Worm (Caenorhabditis elegans) whole organism, late embryonic: ENCODE measurements around the gene F13B9.2.
A peak's percentile ranks its signal among the peaks of the same experiment; 100 is the strongest.

Experiments
- C08G9.2 ChIP-seq: sonication (generic microtip); optimal IDR thresholded peaks from 2 replicates; lab custom pipeline; 2016; ENCODE audit warnings: mild to moderate bottlenecking, missing genetic modification characterization, moderate library complexity, missing compliant biosample characterization
- F13H6.1 ChIP-seq: sonication (generic microtip); optimal IDR thresholded peaks from 2 replicates; lab custom pipeline; 2016; ENCODE audit warnings: missing genetic modification characterization, missing compliant biosample characterization
- K09A11.1 ChIP-seq: sonication (generic microtip); optimal IDR thresholded peaks from 2 replicates; lab custom pipeline; 2017; ENCODE audit warnings: antibody characterized with exemption, mild to moderate bottlenecking, missing genetic modification characterization, missing compliant biosample characterization; ENCODE audit not compliant: insufficient read depth
- ahr-1 ChIP-seq: sonication (generic microtip); optimal IDR thresholded peaks from 2 replicates; lab custom pipeline; 2016; ENCODE audit warnings: missing genetic modification characterization, missing compliant biosample characterization
- ama-1 ChIP-seq: fragments of 150-350 bp; optimal IDR thresholded peaks from 2 replicates; lab custom pipeline; 2014
- ceh-18 ChIP-seq: sonication (generic microtip); optimal IDR thresholded peaks from 2 replicates; lab custom pipeline; 2016; ENCODE audit warnings: missing genetic modification characterization, missing compliant biosample characterization
- ceh-19 ChIP-seq: fragments of 200-800 bp; sonication (Bioruptor generic); optimal IDR thresholded peaks from 2 replicates; lab custom pipeline; 2018; ENCODE audit warnings: mild to moderate bottlenecking, missing genetic modification characterization, missing compliant biosample characterization
- ceh-22 ChIP-seq: sonication (generic microtip); optimal IDR thresholded peaks from 2 replicates; lab custom pipeline; 2017; ENCODE audit warnings: missing biosample characterization, missing genetic modification characterization
- ceh-30 ChIP-seq: fragments of 150-350 bp; optimal IDR thresholded peaks from 2 replicates; lab custom pipeline; 2014; ENCODE audit warnings: missing biosample characterization, missing genetic modification characterization
- ceh-34 ChIP-seq: sonication (generic microtip); optimal IDR thresholded peaks from 2 replicates; lab custom pipeline; 2016; ENCODE audit warnings: mild to moderate bottlenecking, missing genetic modification characterization, missing compliant biosample characterization
- ceh-6 ChIP-seq: fragments of 200-800 bp; sonication (Bioruptor generic); optimal IDR thresholded peaks from 2 replicates; lab custom pipeline; 2018; ENCODE audit warnings: mild to moderate bottlenecking, missing genetic modification characterization, missing compliant biosample characterization
- dve-1 ChIP-seq: sonication (generic microtip); optimal IDR thresholded peaks from 2 replicates; lab custom pipeline; 2017; ENCODE audit warnings: antibody characterized with exemption, mild to moderate bottlenecking, missing genetic modification characterization, missing compliant biosample characterization
- ets-4 ChIP-seq: sonication (generic microtip); optimal IDR thresholded peaks from 2 replicates; lab custom pipeline; 2016; ENCODE audit warnings: missing genetic modification characterization, missing compliant biosample characterization
- gmeb-2 ChIP-seq: sonication (generic microtip); optimal IDR thresholded peaks from 2 replicates; lab custom pipeline; 2016; ENCODE audit warnings: missing genetic modification characterization, inconsistent platforms, missing compliant biosample characterization
- hlh-15 ChIP-seq: sonication (generic microtip); optimal IDR thresholded peaks from 2 replicates; lab custom pipeline; 2016; ENCODE audit warnings: missing genetic modification characterization, missing compliant biosample characterization
- lim-6 ChIP-seq: sonication (generic microtip); optimal IDR thresholded peaks from 2 replicates; lab custom pipeline; 2016; ENCODE audit warnings: missing genetic modification characterization, missing compliant biosample characterization
- lin-11 ChIP-seq: fragments of 200-800 bp; sonication (Bioruptor generic); optimal IDR thresholded peaks from 2 replicates; lab custom pipeline; 2018; ENCODE audit warnings: mild to moderate bottlenecking, missing genetic modification characterization, missing compliant biosample characterization
- mec-3 ChIP-seq: sonication (generic microtip); optimal IDR thresholded peaks from 2 replicates; lab custom pipeline; 2016; ENCODE audit warnings: borderline replicate concordance, missing genetic modification characterization, missing compliant biosample characterization
- pax-1 ChIP-seq: fragments of 150-350 bp; optimal IDR thresholded peaks from 2 replicates; lab custom pipeline; 2014; ENCODE audit warnings: missing biosample characterization, missing genetic modification characterization
- pha-2 ChIP-seq: sonication (generic microtip); optimal IDR thresholded peaks from 2 replicates; lab custom pipeline; 2017; ENCODE audit warnings: mild to moderate bottlenecking, missing genetic modification characterization, missing compliant biosample characterization
- pqm-1 ChIP-seq: sonication (generic microtip); optimal IDR thresholded peaks from 2 replicates; lab custom pipeline; 2016; ENCODE audit warnings: missing genetic modification characterization, missing compliant biosample characterization
- pros-1 ChIP-seq: fragments of 150-350 bp; optimal IDR thresholded peaks from 2 replicates; lab custom pipeline; 2014; ENCODE audit warnings: missing biosample characterization, missing genetic modification reagents, missing genetic modification characterization
- ref-2 ChIP-seq: sonication (generic microtip); optimal IDR thresholded peaks from 2 replicates; lab custom pipeline; 2016; ENCODE audit warnings: missing genetic modification characterization, missing compliant biosample characterization
- sdc-2 ChIP-seq: sonication (generic microtip); optimal IDR thresholded peaks from 2 replicates; lab custom pipeline; 2016; ENCODE audit warnings: missing genotype, missing genetic modification characterization, missing compliant biosample characterization
- sox-2 ChIP-seq: fragments of 200-800 bp; sonication (Bioruptor generic); IDR thresholded peaks from 2 replicates; pipeline ENCODE4 v1.3.6; 2022; ENCODE audit warnings: missing genetic modification reagents, missing genetic modification characterization, missing compliant biosample characterization
- sox-4 ChIP-seq: sonication (generic microtip); optimal IDR thresholded peaks from 2 replicates; lab custom pipeline; 2017; ENCODE audit warnings: mild to moderate bottlenecking, missing genetic modification characterization, inconsistent platforms, missing compliant biosample characterization
- syd-9 ChIP-seq: sonication (generic microtip); optimal IDR thresholded peaks from 2 replicates; lab custom pipeline; 2016; ENCODE audit warnings: mild to moderate bottlenecking, missing genetic modification characterization, moderate library complexity, missing compliant biosample characterization
- unc-42 ChIP-seq: sonication (generic microtip); optimal IDR thresholded peaks from 2 replicates; lab custom pipeline; 2016; ENCODE audit warnings: missing genotype, missing genetic modification characterization, missing compliant biosample characterization
- unc-55 ChIP-seq: sonication (generic microtip); optimal IDR thresholded peaks from 2 replicates; lab custom pipeline; 2017; ENCODE audit warnings: missing biosample characterization, missing genetic modification reagents, missing genetic modification characterization
- unc-86 ChIP-seq: sonication (generic microtip); optimal IDR thresholded peaks from 2 replicates; lab custom pipeline; 2016; ENCODE audit warnings: missing genetic modification characterization, missing compliant biosample characterization

Gene F13B9.2

DNA sequence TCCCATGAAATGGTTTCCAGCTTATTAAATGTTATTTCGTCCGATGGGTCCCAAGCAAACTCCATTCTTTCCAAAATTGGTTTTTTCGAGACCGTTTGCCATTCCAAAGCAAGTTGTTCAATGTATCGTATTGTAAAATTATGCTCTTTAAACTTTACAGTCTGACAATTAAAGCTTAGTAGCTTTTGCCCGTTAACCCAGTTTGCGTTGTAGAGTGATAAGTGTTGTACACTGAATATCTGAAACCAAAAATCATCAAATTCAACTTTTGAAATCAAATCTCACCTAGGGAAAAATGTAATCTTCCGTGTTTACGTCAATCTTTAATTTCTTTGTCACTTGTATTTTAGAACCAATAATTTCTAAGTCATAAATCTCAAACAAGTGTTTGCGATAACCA lies 11.8 kb downstream of the F13B9.2 start:
- no peak for TF ChIP-seq K09A11.1
- no peak for TF ChIP-seq sdc-2 (tag; lab: Kevin White, UChicago)
- TF ChIP-seq unc-86 (tag; lab: Kevin White, UChicago), result no peak

DNA sequence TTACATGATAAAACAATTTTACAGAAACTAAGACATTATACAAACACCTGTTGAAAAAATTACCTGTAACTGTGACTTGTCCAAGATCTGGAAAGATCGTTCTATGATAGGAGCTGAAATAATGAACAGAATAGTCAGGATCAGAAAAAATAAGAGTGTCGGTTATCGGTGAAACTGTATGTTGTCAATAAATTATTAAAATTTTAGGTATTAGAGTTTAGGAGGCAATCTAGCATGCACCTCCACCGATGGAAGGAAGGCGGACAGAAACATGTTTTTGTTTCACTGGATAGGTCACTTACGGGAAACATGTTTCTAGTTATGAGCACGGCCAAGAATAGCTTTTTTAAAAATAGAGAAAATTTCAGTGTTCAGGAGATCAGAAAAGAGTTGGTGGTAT lies 14.1 kb downstream of the F13B9.2 start, which contains the start of gene ced-13:
Gene ced-13, minus strand, starts transcription at position 101 of the 400 bp plus-strand sequence.
- TF ChIP-seq sox-4 (tag; lab: Kevin White, UChicago) (no peak), K09A11.1 (no peak)

DNA sequence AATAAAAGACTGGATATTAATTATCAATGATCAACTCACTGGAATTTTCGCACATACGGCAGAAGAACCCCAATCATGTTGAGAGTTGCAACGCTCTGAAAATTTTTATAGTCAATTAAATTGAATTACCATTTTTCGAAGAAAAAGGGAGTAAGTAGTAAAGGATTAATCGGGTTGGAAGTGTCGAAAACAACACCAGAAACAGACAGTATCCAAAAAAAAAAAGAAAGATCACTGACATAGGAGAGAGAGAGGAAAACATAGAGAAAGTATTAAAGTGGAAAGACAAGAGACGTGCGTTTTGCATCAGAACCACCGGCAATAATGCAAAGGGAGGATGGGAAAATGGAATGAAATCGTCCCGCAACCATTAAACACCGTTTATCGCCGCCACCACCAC lies 16.8 kb downstream of the F13B9.2 start, which contains the start of gene inx-5:
Gene inx-5, minus strand, starts transcription at position 101 of the 400 bp plus-strand sequence.
- TF ChIP-seq sdc-2 (tag; lab: Kevin White, UChicago), result no peak

DNA sequence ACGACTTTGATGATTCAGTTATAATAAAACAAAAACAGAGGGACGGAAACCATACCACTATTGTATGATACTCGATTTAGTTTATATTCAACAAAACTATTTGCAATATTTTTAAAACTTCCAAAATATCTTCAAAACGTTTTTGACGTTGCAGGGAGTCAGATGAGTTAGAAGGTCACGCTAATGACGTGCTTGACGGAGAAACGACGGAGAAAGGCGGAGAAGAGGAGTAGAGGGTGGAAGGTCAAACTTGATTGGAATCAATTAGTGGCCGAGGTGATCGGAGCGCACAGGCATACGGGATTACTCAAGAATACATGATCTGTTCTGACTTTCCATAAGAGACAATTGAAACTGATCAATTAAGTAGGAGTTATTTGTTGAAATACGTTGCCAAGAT lies 17.3 kb downstream of the F13B9.2 start:
- TF ChIP-seq sox-2 (no peak), gmeb-2 (tag; lab: Kevin White, UChicago) (no peak), ama-1 (lab: Kevin White, UChicago) (no peak), F13H6.1 (tag; lab: Kevin White, UChicago) (no peak), hlh-15 (tag; lab: Kevin White, UChicago) (no peak), pax-1 (tag; lab: Kevin White, UChicago) (no peak), pqm-1 (no peak), ceh-18 (no peak), pha-2 (tag; lab: Kevin White, UChicago) (no peak), ets-4 (tag; lab: Kevin White, UChicago) (no peak), ahr-1 (no peak), syd-9 (tag; lab: Kevin White, UChicago) (no peak), lin-11 (no peak)

DNA sequence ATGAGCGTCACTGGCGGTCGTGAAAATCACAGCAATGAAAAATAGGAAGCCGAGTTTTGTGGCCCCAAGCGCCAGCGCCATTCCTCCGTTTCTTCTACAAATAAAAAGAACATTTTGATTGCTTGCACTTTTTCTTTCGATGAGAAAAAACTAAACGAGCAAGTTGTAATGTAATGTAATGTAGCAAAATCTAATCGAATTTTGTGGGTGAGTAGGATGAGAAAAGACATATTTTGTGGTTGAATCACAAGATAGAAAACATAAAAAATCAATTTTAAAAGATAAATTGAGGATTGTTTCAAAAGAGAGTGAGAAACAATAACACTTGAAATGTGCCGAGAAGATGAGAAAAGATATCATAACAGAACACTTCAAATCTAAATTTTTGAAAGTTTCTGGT lies 22.1 kb downstream of the F13B9.2 start, which contains the start of gene R09F10.5:
Gene R09F10.5, minus strand, starts transcription at position 101 of the 400 bp plus-strand sequence.
- no peak for TF ChIP-seq pros-1 (tag; lab: Kevin White, UChicago)
- TF ChIP-seq sox-2, result no peak
- no peak for TF ChIP-seq lin-11
- no peak for TF ChIP-seq unc-55 (GFP tag; lab: Kevin White, UChicago)
- no peak for TF ChIP-seq ref-2 (tag; lab: Kevin White, UChicago)
- no peak for TF ChIP-seq ceh-6 (GFP tag; lab: Kevin White, UChicago)
- no peak for TF ChIP-seq dve-1 (tag; lab: Kevin White, UChicago)
- no peak for TF ChIP-seq ets-4 (tag; lab: Kevin White, UChicago)
- no peak for TF ChIP-seq ceh-22 (tag; lab: Kevin White, UChicago)
- no peak for TF ChIP-seq ceh-30 (tag; lab: Kevin White, UChicago)
- no peak for TF ChIP-seq ceh-19 (GFP tag; lab: Kevin White, UChicago)
- TF ChIP-seq C08G9.2, result no peak
- no peak for TF ChIP-seq mec-3 (tag; lab: Kevin White, UChicago)

DNA sequence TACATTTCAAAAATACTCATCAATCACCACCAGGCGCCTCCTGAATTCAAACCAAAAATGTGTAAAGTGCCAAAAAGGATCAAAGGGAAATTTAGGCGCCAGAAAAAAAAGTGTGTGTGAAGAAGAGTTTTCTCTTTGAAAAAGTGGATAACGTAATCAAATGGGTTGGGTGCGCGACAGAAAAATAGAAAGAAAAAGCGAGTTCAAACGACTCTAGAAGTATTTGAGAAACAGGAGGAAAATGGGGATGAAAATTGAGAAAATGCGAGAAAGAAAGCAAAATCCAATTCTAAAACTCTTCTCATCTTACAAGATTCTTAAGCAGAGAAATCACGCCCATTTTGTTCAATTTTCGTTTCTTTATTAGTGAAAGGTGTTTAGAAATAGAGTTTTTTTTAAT lies 23.0 kb downstream of the F13B9.2 start:
- TF ChIP-seq mec-3 (tag; lab: Kevin White, UChicago) (no peak), unc-42 (tag; lab: Kevin White, UChicago) (peak; percentile 78)

DNA sequence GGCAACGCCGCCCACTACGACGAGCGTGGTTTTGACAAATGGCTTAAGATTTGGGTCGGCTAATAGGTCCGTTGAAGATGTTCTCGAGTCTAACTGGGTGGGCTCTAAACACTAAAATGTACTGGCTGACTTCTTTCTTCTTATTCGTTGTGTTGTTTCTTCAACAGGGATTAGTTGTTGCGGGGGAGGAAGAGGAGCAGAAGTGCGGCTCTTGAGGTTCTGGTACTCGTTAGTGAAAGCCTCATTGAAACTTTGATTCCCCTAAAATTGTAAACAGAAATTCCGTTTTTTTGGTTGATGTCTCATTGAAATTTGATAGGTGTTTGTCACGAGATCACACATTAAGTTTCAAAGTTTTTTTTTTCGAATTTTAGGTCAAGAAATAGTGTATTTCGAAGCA lies 25.3 kb downstream of the F13B9.2 start:
- TF ChIP-seq lim-6 (no peak), unc-42 (tag; lab: Kevin White, UChicago) (no peak), ceh-34 (tag; lab: Kevin White, UChicago) (no peak), sdc-2 (tag; lab: Kevin White, UChicago) (no peak)
